Worm (Caenorhabditis elegans) whole organism, L1 larva: ENCODE measurements around the gene str-261.

ENCODE experiments used
- C04F5.9 ChIP-seq: sonication (generic microtip); optimal IDR thresholded peaks from 2 replicates; lab custom pipeline; 2016; ENCODE audit warnings: missing genetic modification characterization, missing compliant biosample characterization
- C16A3.4 ChIP-seq: fragments of 150-350 bp; optimal IDR thresholded peaks from 2 replicates; lab custom pipeline; 2014; ENCODE audit warnings: missing biosample characterization, missing genetic modification characterization
- C34B4.2 ChIP-seq: sonication (generic microtip); optimal IDR thresholded peaks from 2 replicates; lab custom pipeline; 2017; ENCODE audit warnings: mild to moderate bottlenecking, missing genetic modification characterization, missing compliant biosample characterization
- F16B12.6 ChIP-seq: fragments of 150-350 bp; optimal IDR thresholded peaks from 2 replicates; lab custom pipeline; 2014; ENCODE audit warnings: missing biosample characterization, missing genetic modification characterization
- alr-1 ChIP-seq: fragments of 200-800 bp; sonication (Bioruptor generic); optimal IDR thresholded peaks from 2 replicates; lab custom pipeline; 2018; ENCODE audit warnings: borderline replicate concordance, mild to moderate bottlenecking, missing genetic modification characterization, missing compliant biosample characterization
- ama-1 ChIP-seq: fragments of 150-350 bp; optimal IDR thresholded peaks from 2 replicates; lab custom pipeline; 2014
- ceh-63 ChIP-seq: fragments of 200-800 bp; sonication (Bioruptor generic); optimal IDR thresholded peaks from 2 replicates; lab custom pipeline; 2018; ENCODE audit warnings: mild to moderate bottlenecking, missing genetic modification characterization, missing compliant biosample characterization
- ceh-82 ChIP-seq, 3 experiments: fragments of 150-350 bp in 1 of 3; sonication (generic microtip) in 2 of 3; optimal IDR thresholded peaks; 2 replicates each; lab custom pipeline; 2014 to 2017; ENCODE audit warnings: missing biosample characterization in 3 of 3, missing genetic modification characterization in 3 of 3
- ceh-88 ChIP-seq: fragments of 200-800 bp; sonication (Bioruptor generic); IDR thresholded peaks from 2 replicates; pipeline ENCODE4 v1.3.6; 2022; ENCODE audit warnings: missing genetic modification characterization, missing compliant biosample characterization
- dpl-1 ChIP-seq, 3 experiments: fragments of 150-350 bp in 2 of 3; sonication (generic microtip) in 1 of 3; optimal IDR thresholded peaks; 2 replicates each; lab custom pipeline; 2014 to 2017; ENCODE audit warnings: missing biosample characterization in 3 of 3, missing genetic modification characterization in 3 of 3, missing genetic modification reagents in 3 of 3
- efl-1 ChIP-seq, 4 experiments: fragments of 150-350 bp; optimal IDR thresholded peaks in 3 of 4; peaks in 1 of 4; 1 replicate in 1 of 4; 2 replicates in 3 of 4; lab custom pipeline; 2014; ENCODE audit warnings: missing biosample characterization in 2 of 4, missing genetic modification characterization in 2 of 4, missing genetic modification reagents in 2 of 4
- efl-3 ChIP-seq: fragments of 200-800 bp; sonication (Bioruptor generic); optimal IDR thresholded peaks from 2 replicates; lab custom pipeline; 2018; ENCODE audit warnings: mild to moderate bottlenecking, missing genetic modification characterization, missing compliant biosample characterization
- elt-2 ChIP-seq: sonication (generic microtip); optimal IDR thresholded peaks from 2 replicates; lab custom pipeline; 2016; ENCODE audit warnings: missing genetic modification characterization, mild to moderate bottlenecking, inconsistent platforms, missing compliant biosample characterization, missing genetic modification reagents
- elt-3 ChIP-seq, 6 experiments: fragments of 150-350 bp in 1 of 6; sonication (generic microtip); optimal IDR thresholded peaks; 2 replicates each; lab custom pipeline; 2017 to 2018; ENCODE audit warnings: missing biosample characterization in 6 of 6, missing genetic modification characterization in 6 of 6, inconsistent platforms in 1 of 6
- fkh-4 ChIP-seq: sonication (generic microtip); optimal IDR thresholded peaks from 2 replicates; lab custom pipeline; 2016; ENCODE audit warnings: missing compliant biosample characterization, missing genetic modification characterization, borderline replicate concordance
- fkh-8 ChIP-seq: sonication (generic microtip); optimal IDR thresholded peaks from 2 replicates; lab custom pipeline; 2016; ENCODE audit warnings: mild to moderate bottlenecking, missing genetic modification characterization, missing compliant biosample characterization
- hlh-17 ChIP-seq: fragments of 200-800 bp; sonication (Bioruptor generic); optimal IDR thresholded peaks from 2 replicates; lab custom pipeline; 2018; ENCODE audit warnings: missing genetic modification characterization, mild to moderate bottlenecking, missing compliant biosample characterization, moderate library complexity, borderline replicate concordance
- hlh-4 ChIP-seq: sonication (generic microtip); optimal IDR thresholded peaks from 2 replicates; lab custom pipeline; 2016; ENCODE audit warnings: mild to moderate bottlenecking, missing genetic modification characterization, missing compliant biosample characterization
- irx-1 ChIP-seq: sonication (generic microtip); optimal IDR thresholded peaks from 2 replicates; lab custom pipeline; 2016; ENCODE audit warnings: missing genetic modification characterization, missing compliant biosample characterization
- isw-1 ChIP-seq: fragments of 200-800 bp; sonication (Bioruptor generic); IDR thresholded peaks from 2 replicates; pipeline ENCODE4 v1.3.6; 2022; ENCODE audit warnings: missing genetic modification characterization, missing compliant biosample characterization
- lin-13 ChIP-seq: fragments of 150-350 bp; optimal IDR thresholded peaks from 2 replicates; lab custom pipeline; 2014; ENCODE audit warnings: missing biosample characterization, missing genetic modification reagents, missing genetic modification characterization
- lin-14 ChIP-seq: fragments of 200-800 bp; sonication (Bioruptor generic); optimal IDR thresholded peaks from 2 replicates; lab custom pipeline; 2018; ENCODE audit warnings: mild to moderate bottlenecking, missing genetic modification characterization, moderate library complexity, missing compliant biosample characterization
- lin-35 ChIP-seq, 2 experiments: fragments of 150-350 bp; optimal IDR thresholded peaks; 2 replicates each; lab custom pipeline; 2014; ENCODE audit warnings: missing biosample characterization in 2 of 2, missing genetic modification characterization in 2 of 2, missing genetic modification reagents in 2 of 2
- lin-39 ChIP-seq: fragments of 150-350 bp; optimal IDR thresholded peaks from 2 replicates; lab custom pipeline; 2014; ENCODE audit warnings: missing biosample characterization, missing genetic modification reagents, missing genetic modification characterization
- lsy-2 ChIP-seq, 2 experiments: fragments of 150-350 bp; optimal IDR thresholded peaks; 2 replicates each; lab custom pipeline; 2014; ENCODE audit warnings: missing biosample characterization in 2 of 2, missing genetic modification characterization in 2 of 2
- mab-9 ChIP-seq: fragments of 200-800 bp; sonication (Bioruptor generic); IDR thresholded peaks from 2 replicates; pipeline ENCODE4 v1.3.6; 2022; ENCODE audit warnings: missing genetic modification reagents, missing genetic modification characterization, missing compliant biosample characterization
- mdl-1 ChIP-seq, 2 experiments: fragments of 150-350 bp; optimal IDR thresholded peaks; 2 replicates each; lab custom pipeline; 2014 to 2017; ENCODE audit warnings: missing biosample characterization in 2 of 2, missing genetic modification characterization in 2 of 2, inconsistent platforms in 1 of 2
- mep-1 ChIP-seq: fragments of 150-350 bp; optimal IDR thresholded peaks from 2 replicates; lab custom pipeline; 2014; ENCODE audit warnings: missing biosample characterization, missing genetic modification characterization
- nhr-28 ChIP-seq: fragments of 150-350 bp; optimal IDR thresholded peaks from 2 replicates; lab custom pipeline; 2014; ENCODE audit warnings: missing biosample characterization, missing genetic modification characterization
- nhr-71 ChIP-seq: sonication (generic microtip); optimal IDR thresholded peaks from 2 replicates; lab custom pipeline; 2016; ENCODE audit warnings: mild to moderate bottlenecking, missing genetic modification characterization, moderate library complexity, missing compliant biosample characterization
- nhr-76 ChIP-seq: sonication (generic microtip); optimal IDR thresholded peaks from 2 replicates; lab custom pipeline; 2017; ENCODE audit warnings: missing biosample characterization, missing genetic modification characterization
- nhr-84 ChIP-seq: sonication (generic microtip); optimal IDR thresholded peaks from 2 replicates; lab custom pipeline; 2017; ENCODE audit warnings: missing biosample characterization, missing genetic modification characterization
- nhr-85 ChIP-seq: sonication (generic microtip); peaks from one replicate; lab custom pipeline; 2016; ENCODE audit warnings: missing genetic modification characterization, inconsistent platforms, missing compliant biosample characterization
- nhr-90 ChIP-seq: sonication (generic microtip); optimal IDR thresholded peaks from 2 replicates; lab custom pipeline; 2016; ENCODE audit warnings: mild to moderate bottlenecking, missing genetic modification characterization, missing compliant biosample characterization; ENCODE audit not compliant: poor library complexity
- pax-3 ChIP-seq: fragments of 200-800 bp; sonication (Bioruptor generic); optimal IDR thresholded peaks from 2 replicates; lab custom pipeline; 2018; ENCODE audit warnings: mild to moderate bottlenecking, missing genetic modification characterization, moderate library complexity, missing compliant biosample characterization
- pqm-1 ChIP-seq: sonication (generic microtip); optimal IDR thresholded peaks from 3 replicates; lab custom pipeline; 2017; ENCODE audit warnings: missing biosample characterization, missing genetic modification characterization
- snpc-4 ChIP-seq: fragments of 150-350 bp; optimal IDR thresholded peaks from 2 replicates; lab custom pipeline; 2014; ENCODE audit warnings: missing biosample characterization, missing genetic modification characterization
- snu-23 ChIP-seq: sonication (generic microtip); optimal IDR thresholded peaks from 2 replicates; lab custom pipeline; 2016; ENCODE audit warnings: missing genetic modification characterization, missing compliant biosample characterization
- sox-4 ChIP-seq: sonication (generic microtip); optimal IDR thresholded peaks from 2 replicates; lab custom pipeline; 2016; ENCODE audit warnings: missing genetic modification characterization, missing compliant biosample characterization
- sup-37 ChIP-seq: fragments of 200-800 bp; sonication (Bioruptor generic); optimal IDR thresholded peaks from 2 replicates; lab custom pipeline; 2018; ENCODE audit warnings: mild to moderate bottlenecking, missing genetic modification characterization, missing compliant biosample characterization
- swsn-7 ChIP-seq: sonication (generic microtip); optimal IDR thresholded peaks from 2 replicates; lab custom pipeline; 2016; ENCODE audit warnings: missing genetic modification characterization, missing compliant biosample characterization
- tbx-2 ChIP-seq: sonication (generic microtip); optimal IDR thresholded peaks from 2 replicates; lab custom pipeline; 2016; ENCODE audit warnings: missing genetic modification characterization, missing compliant biosample characterization
- tlp-1 ChIP-seq: fragments of 150-350 bp; optimal IDR thresholded peaks from 2 replicates; lab custom pipeline; 2014; ENCODE audit warnings: missing biosample characterization, missing genetic modification characterization
- vab-15 ChIP-seq: sonication (generic microtip); optimal IDR thresholded peaks from 2 replicates; lab custom pipeline; 2017; ENCODE audit warnings: missing genotype, mild to moderate bottlenecking, missing genetic modification characterization, missing compliant biosample characterization
- zip-4 ChIP-seq: fragments of 200-800 bp; sonication (Bioruptor generic); optimal IDR thresholded peaks from 2 replicates; lab custom pipeline; 2018; ENCODE audit warnings: mild to moderate bottlenecking, missing genetic modification characterization, moderate library complexity, missing compliant biosample characterization
- ztf-11 ChIP-seq, 2 experiments: sonication (generic microtip); optimal IDR thresholded peaks; 2 replicates each; lab custom pipeline; 2016 to 2017; ENCODE audit warnings: missing genetic modification characterization in 2 of 2, missing biosample characterization in 1 of 2, missing compliant biosample characterization in 1 of 2

Gene str-261

ce11 chrIII:11054532-11055265, 19.6 kb upstream of the str-261 start (continued):
- TF ChIP-seq mdl-1 (tag; optimal IDR thresholded peaks at IDR 0.05; lab: Kevin White, UChicago) (peak in 1 of 2 experiments; percentile 48), efl-3 (GFP tag; lab: Kevin White, UChicago) (no peak)

- TF ChIP-seq efl-1 (optimal IDR thresholded peaks at IDR 0.05; lab: Kevin White, UChicago) (no peak), efl-1 (GFP tag; optimal IDR thresholded peaks at IDR 0.05 in 1 of 2; lab: Kevin White, UChicago) (peak in 1 of 2 experiments; percentile 19), fkh-8 (tag; lab: Kevin White, UChicago) (no peak), lin-14 (GFP tag; lab: Kevin White, UChicago) (peak; percentile 45), swsn-7 (tag; lab: Kevin White, UChicago) (no peak), nhr-84 (tag; lab: Kevin White, UChicago) (no peak), F16B12.6 (tag; lab: Kevin White, UChicago) (no peak), ceh-63 (GFP tag; lab: Kevin White, UChicago) (no peak), ceh-82 (tag; optimal IDR thresholded peaks at IDR 0.05; lab: Kevin White, UChicago) (no peak), snpc-4 (tag; lab: Kevin White, UChicago) (no peak), irx-1 (tag; lab: Kevin White, UChicago) (no peak), elt-3 (tag; optimal IDR thresholded peaks at IDR 0.05; lab: Kevin White, UChicago) (peak in 1 of 6 experiments; percentile 49), ztf-11 (tag; optimal IDR thresholded peaks at IDR 0.05; lab: Kevin White, UChicago) (no peak), dpl-1 (GFP tag; optimal IDR thresholded peaks at IDR 0.05; lab: Kevin White, UChicago) (peak in 2 of 3 experiments; percentile 1 to 15), pqm-1 (peak; percentile 3), mab-9 (GFP tag; lab: Robert Waterston, UW) (no peak), snu-23 (GFP tag; lab: Kevin White, UChicago) (peak; percentile 8), nhr-90 (no peak), C34B4.2 (tag; lab: Kevin White, UChicago) (no peak), elt-2 (tag; lab: Kevin White, UChicago) (peak; percentile 75), vab-15 (tag; lab: Kevin White, UChicago) (no peak), nhr-76 (no peak), isw-1 (GFP tag; lab: Robert Waterston, UW) (no peak), lsy-2 (tag; optimal IDR thresholded peaks at IDR 0.05; lab: Kevin White, UChicago) (no peak), tbx-2 (tag; lab: Kevin White, UChicago) (no peak), lin-35 (GFP tag; optimal IDR thresholded peaks at IDR 0.05; lab: Kevin White, UChicago) (peak in 1 of 2 experiments; percentile 37), pax-3 (tag; lab: Kevin White, UChicago) (no peak), nhr-28 (tag; lab: Kevin White, UChicago) (no peak)
- TF ChIP-seq, all 84 proteins: peak for 8
Measured at ce11 chrIII:11059775-11060174, 14.5 kb upstream of the str-261 start.

DNA sequence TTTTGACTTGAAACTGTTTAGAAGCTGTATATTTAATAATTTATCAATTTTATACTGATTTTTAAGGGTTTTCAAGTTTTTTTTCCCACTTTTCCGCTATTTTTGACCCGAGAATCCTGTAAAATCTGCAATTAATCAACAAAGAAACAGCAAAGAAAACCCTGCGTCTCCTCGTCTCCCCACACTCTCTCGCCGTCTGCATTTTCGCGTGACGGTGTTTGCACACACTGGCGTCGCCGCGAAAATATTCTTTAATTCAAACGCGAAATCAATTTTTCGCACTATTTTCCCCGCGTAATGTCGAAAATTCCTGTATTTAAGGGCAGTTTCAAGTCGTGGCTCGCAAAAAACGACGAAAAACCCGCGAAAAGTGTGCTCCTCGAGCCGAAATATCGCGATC, 11.1 kb upstream of the str-261 start, which contains the start of gene rsa-2:
TSS of gene rsa-2 (plus strand) at position 221 of the 400 bp plus-strand sequence.
- TF ChIP-seq fkh-4 (tag; lab: Kevin White, UChicago) = peak; percentile 71
- peak in 1 of 2 experiments; percentile 30 for TF ChIP-seq mdl-1 (tag; optimal IDR thresholded peaks at IDR 0.05; lab: Kevin White, UChicago)
- peak; percentile 99 for TF ChIP-seq F16B12.6 (tag; lab: Kevin White, UChicago)
- peak; percentile 75 for TF ChIP-seq nhr-71
- TF ChIP-seq nhr-28 (tag; lab: Kevin White, UChicago) = no peak
- no peak for TF ChIP-seq alr-1
- TF ChIP-seq elt-3 (tag; optimal IDR thresholded peaks at IDR 0.05; lab: Kevin White, UChicago) = no peak
- peak; percentile 61 for TF ChIP-seq snpc-4 (tag; lab: Kevin White, UChicago)
- no peak for TF ChIP-seq hlh-17 (GFP tag; lab: Kevin White, UChicago)
- peak; percentile 27 for TF ChIP-seq sup-37
- no peak for TF ChIP-seq ceh-88
- TF ChIP-seq lin-13 = peak; percentile 24
- TF ChIP-seq ama-1 = no peak
- TF ChIP-seq pqm-1 = no peak
- TF ChIP-seq C16A3.4 (tag; lab: Kevin White, UChicago) = no peak
- no peak for TF ChIP-seq tlp-1 (tag; lab: Kevin White, UChicago)
- no peak for TF ChIP-seq zip-4
- no peak for TF ChIP-seq hlh-4
- TF ChIP-seq lin-14 (GFP tag; lab: Kevin White, UChicago) = peak; percentile 53
- peak; percentile 37 for TF ChIP-seq C04F5.9 (tag; lab: Kevin White, UChicago)
- no peak for TF ChIP-seq sox-4 (tag; lab: Kevin White, UChicago)
- TF ChIP-seq ceh-63 (GFP tag; lab: Kevin White, UChicago) = no peak
- peak; percentile 46 for TF ChIP-seq pax-3 (tag; lab: Kevin White, UChicago)
- peak; percentile 14 for TF ChIP-seq lin-39 (tag; lab: Kevin White, UChicago)
- TF ChIP-seq mep-1 = peak; percentile 70
- TF ChIP-seq nhr-85 (tag; lab: Kevin White, UChicago) = no peak
